Worm (Caenorhabditis elegans) whole organism, L4 larva: ENCODE data around the gene F18E9.3.

Experiments
- D1046.2 ChIP-seq: fragments of 200-800 bp; sonication (Bioruptor generic); IDR thresholded peaks from 2 replicates; pipeline ENCODE4 v1.3.6; 2022; ENCODE audit warnings: missing genetic modification characterization, missing compliant biosample characterization
- F26F4.8 ChIP-seq: fragments of 200-800 bp; sonication (Bioruptor generic); conservative IDR thresholded peaks from 2 replicates; pipeline ENCODE4 v1.3.6; 2022; ENCODE audit warnings: missing genetic modification characterization, missing compliant biosample characterization
- F37D6.2 ChIP-seq: sonication (generic microtip); optimal IDR thresholded peaks from 2 replicates; lab custom pipeline; 2016; ENCODE audit warnings: mild to moderate bottlenecking, missing genetic modification characterization, missing compliant biosample characterization
- F44E2.7 ChIP-seq: fragments of 200-800 bp; sonication (Bioruptor generic); IDR thresholded peaks from 2 replicates; pipeline ENCODE4 v2.1.2; 2022; ENCODE audit warnings: missing genetic modification characterization, missing compliant biosample characterization
- T20F7.1 ChIP-seq: fragments of 200-800 bp; sonication (Bioruptor generic); optimal IDR thresholded peaks from 2 replicates; lab custom pipeline; 2018; ENCODE audit warnings: mild to moderate bottlenecking, missing genetic modification characterization, missing compliant biosample characterization
- T26A8.4 ChIP-seq: fragments of 200-800 bp; sonication (Bioruptor generic); IDR thresholded peaks from 2 replicates; pipeline ENCODE4 v1.3.6; 2022; ENCODE audit warnings: missing genetic modification characterization, missing compliant biosample characterization
- Y105C5A.15 ChIP-seq: fragments of 200-800 bp; sonication (Bioruptor generic); IDR thresholded peaks from 2 replicates; pipeline ENCODE4 v1.3.6; 2022; ENCODE audit warnings: missing genetic modification characterization, missing compliant biosample characterization
- Y5F2A.4 ChIP-seq: fragments of 200-800 bp; sonication (Bioruptor generic); optimal IDR thresholded peaks from 2 replicates; lab custom pipeline; 2018; ENCODE audit warnings: mild to moderate bottlenecking, missing genetic modification characterization, missing compliant biosample characterization
- aha-1 ChIP-seq: fragments of 150-350 bp; peaks from one replicate; lab custom pipeline; 2014; ENCODE audit warnings: missing biosample characterization, missing genetic modification characterization
- aly-2 ChIP-seq: sonication (generic microtip); optimal IDR thresholded peaks from 2 replicates; lab custom pipeline; 2018; ENCODE audit warnings: missing biosample characterization, missing genetic modification characterization
- arid-1 ChIP-seq: fragments of 200-800 bp; sonication (Bioruptor generic); conservative IDR thresholded peaks from 2 replicates; pipeline ENCODE4 v1.3.6; 2022; ENCODE audit warnings: missing genetic modification reagents, missing genetic modification characterization, missing compliant biosample characterization
- attf-4 ChIP-seq: sonication (generic microtip); optimal IDR thresholded peaks from 3 replicates; lab custom pipeline; 2017; ENCODE audit warnings: missing biosample characterization, missing genetic modification characterization
- ceh-62 ChIP-seq: sonication (generic microtip); optimal IDR thresholded peaks from 2 replicates; lab custom pipeline; 2017; ENCODE audit warnings: missing biosample characterization, missing genetic modification characterization
- ceh-82 ChIP-seq: sonication (generic microtip); optimal IDR thresholded peaks from 2 replicates; lab custom pipeline; 2017; ENCODE audit warnings: missing biosample characterization, missing genetic modification characterization
- ces-1 ChIP-seq: fragments of 150-350 bp; sonication (generic microtip); optimal IDR thresholded peaks from 4 replicates; lab custom pipeline; 2014; ENCODE audit warnings: missing biosample characterization, missing genetic modification reagents, missing genetic modification characterization
- cey-2 ChIP-seq: sonication (generic microtip); optimal IDR thresholded peaks from 3 replicates; lab custom pipeline; 2017; ENCODE audit warnings: missing genetic modification characterization, mild to moderate bottlenecking, missing compliant biosample characterization, antibody characterized with exemption, borderline replicate concordance; ENCODE audit not compliant: insufficient read depth
- daf-12 ChIP-seq: fragments of 150-350 bp; optimal IDR thresholded peaks from 2 replicates; lab custom pipeline; 2014; ENCODE audit warnings: missing biosample characterization, missing genetic modification reagents, missing genetic modification characterization
- daf-16 ChIP-seq, 3 experiments: sonication (generic microtip); optimal IDR thresholded peaks; 2 replicates each; lab custom pipeline; 2016 to 2017; ENCODE audit warnings: missing genetic modification characterization in 3 of 3, missing genetic modification reagents in 3 of 3, mild to moderate bottlenecking in 2 of 3, missing compliant biosample characterization in 2 of 3, missing biosample characterization in 1 of 3, moderate library complexity in 1 of 3
- daf-8 ChIP-seq: fragments of 200-800 bp; sonication (Bioruptor generic); IDR thresholded peaks from 2 replicates; pipeline ENCODE4 v1.3.6; 2022; ENCODE audit warnings: missing genetic modification characterization, missing compliant biosample characterization
- dmd-6 ChIP-seq: fragments of 200-800 bp; sonication (Bioruptor generic); IDR thresholded peaks from 2 replicates; pipeline ENCODE4 v1.3.6; 2022; ENCODE audit warnings: missing genetic modification reagents, missing genetic modification characterization, missing compliant biosample characterization
- dmd-8 ChIP-seq: fragments of 200-800 bp; sonication (Bioruptor generic); IDR thresholded peaks from 2 replicates; pipeline ENCODE4 v1.3.6; 2022; ENCODE audit warnings: missing genetic modification characterization, missing compliant biosample characterization
- dmd-9 ChIP-seq: fragments of 200-800 bp; sonication (Bioruptor generic); IDR thresholded peaks from 2 replicates; pipeline ENCODE4 v1.3.6; 2022; ENCODE audit warnings: missing genetic modification reagents, missing genetic modification characterization, missing compliant biosample characterization
- dve-1 ChIP-seq: sonication (generic microtip); optimal IDR thresholded peaks from 2 replicates; lab custom pipeline; 2017; ENCODE audit warnings: antibody characterized with exemption, mild to moderate bottlenecking, missing genetic modification characterization, missing compliant biosample characterization; ENCODE audit not compliant: insufficient read depth
- hif-1 ChIP-seq, 2 experiments: sonication (generic microtip); optimal IDR thresholded peaks; 2 replicates each; lab custom pipeline; 2016 to 2017; ENCODE audit warnings: missing compliant biosample characterization in 2 of 2, missing genetic modification characterization in 2 of 2, missing genetic modification reagents in 2 of 2, missing genotype in 2 of 2, mild to moderate bottlenecking in 1 of 2
- hlh-11 ChIP-seq: fragments of 200-800 bp; sonication (Bioruptor generic); optimal IDR thresholded peaks from 2 replicates; lab custom pipeline; 2018; ENCODE audit warnings: mild to moderate bottlenecking, missing genetic modification characterization, missing compliant biosample characterization
- hlh-30 ChIP-seq: sonication (generic microtip); optimal IDR thresholded peaks from 2 replicates; lab custom pipeline; 2017; ENCODE audit warnings: antibody characterized with exemption, mild to moderate bottlenecking, missing genetic modification characterization, missing compliant biosample characterization; ENCODE audit not compliant: insufficient read depth
- lin-29 ChIP-seq: fragments of 200-800 bp; sonication (Bioruptor generic); IDR thresholded peaks from 2 replicates; pipeline ENCODE4 v1.3.6; 2022; ENCODE audit warnings: missing genetic modification reagents, missing genetic modification characterization, missing compliant biosample characterization
- lin-39 ChIP-seq: fragments of 150-350 bp; optimal IDR thresholded peaks from 2 replicates; lab custom pipeline; 2014; ENCODE audit warnings: missing biosample characterization, missing genetic modification reagents, missing genetic modification characterization
- lir-3 ChIP-seq: sonication (generic microtip); optimal IDR thresholded peaks from 2 replicates; lab custom pipeline; 2016; ENCODE audit warnings: mild to moderate bottlenecking, missing genetic modification characterization, missing compliant biosample characterization
- mdl-1 ChIP-seq, 2 experiments: fragments of 150-350 bp in 1 of 2; sonication (generic microtip) in 1 of 2; optimal IDR thresholded peaks; 2 replicates each; lab custom pipeline; 2014 to 2017; ENCODE audit warnings: missing biosample characterization in 2 of 2, missing genetic modification characterization in 2 of 2
- mep-1 ChIP-seq: fragments of 150-350 bp; sonication (generic microtip); optimal IDR thresholded peaks from 3 replicates; lab custom pipeline; 2014; ENCODE audit warnings: missing biosample characterization, missing genetic modification characterization
- mes-2 ChIP-seq: sonication (generic microtip); optimal IDR thresholded peaks from 2 replicates; lab custom pipeline; 2016; ENCODE audit warnings: missing genotype, mild to moderate bottlenecking, missing genetic modification characterization, missing compliant biosample characterization; ENCODE audit not compliant: poor library complexity, severe bottlenecking
- nhr-10 ChIP-seq: fragments of 150-350 bp; optimal IDR thresholded peaks from 2 replicates; lab custom pipeline; 2014; ENCODE audit warnings: missing biosample characterization, missing genetic modification characterization
- nhr-102 ChIP-seq: sonication (generic microtip); optimal IDR thresholded peaks from 2 replicates; lab custom pipeline; 2016; ENCODE audit warnings: mild to moderate bottlenecking, missing genetic modification characterization, moderate library complexity, missing compliant biosample characterization
- nhr-237 ChIP-seq: sonication (generic microtip); optimal IDR thresholded peaks from 2 replicates; lab custom pipeline; 2017; ENCODE audit warnings: missing biosample characterization, missing genetic modification characterization
- nhr-28 ChIP-seq: fragments of 150-350 bp; optimal IDR thresholded peaks from 2 replicates; lab custom pipeline; 2014; ENCODE audit warnings: missing biosample characterization, missing genetic modification characterization
- nhr-42 ChIP-seq: fragments of 200-800 bp; sonication (Bioruptor generic); IDR thresholded peaks from 2 replicates; pipeline ENCODE4 v1.3.6; 2022; ENCODE audit warnings: missing genetic modification characterization, missing compliant biosample characterization
- nhr-77 ChIP-seq: fragments of 150-350 bp; optimal IDR thresholded peaks from 2 replicates; lab custom pipeline; 2014; ENCODE audit warnings: missing biosample characterization, missing genetic modification characterization
- rbr-2 ChIP-seq: sonication (generic microtip); optimal IDR thresholded peaks from 2 replicates; lab custom pipeline; 2016; ENCODE audit warnings: missing genotype, missing genetic modification characterization, missing compliant biosample characterization
- sdz-12 ChIP-seq: fragments of 200-800 bp; sonication (Bioruptor generic); optimal IDR thresholded peaks from 2 replicates; lab custom pipeline; 2018; ENCODE audit warnings: mild to moderate bottlenecking, missing genetic modification characterization, missing compliant biosample characterization
- set-16 ChIP-seq: fragments of 200-800 bp; sonication (Bioruptor generic); IDR thresholded peaks from 2 replicates; pipeline ENCODE4 v1.3.6; 2022; ENCODE audit warnings: missing genetic modification reagents, missing genetic modification characterization, missing compliant biosample characterization
- snpc-4 ChIP-seq: fragments of 150-350 bp; optimal IDR thresholded peaks from 2 replicates; lab custom pipeline; 2014; ENCODE audit warnings: missing biosample characterization, missing genetic modification characterization
- spr-1 ChIP-seq: sonication (generic microtip); optimal IDR thresholded peaks from 2 replicates; lab custom pipeline; 2016; ENCODE audit warnings: mild to moderate bottlenecking, missing genetic modification characterization, missing compliant biosample characterization
- spr-3 ChIP-seq: fragments of 200-800 bp; sonication (Bioruptor generic); optimal IDR thresholded peaks from 2 replicates; lab custom pipeline; 2018; ENCODE audit warnings: mild to moderate bottlenecking, missing genetic modification characterization, missing compliant biosample characterization
- tra-1 ChIP-seq: fragments of 200-800 bp; sonication (Bioruptor generic); IDR thresholded peaks from 2 replicates; pipeline ENCODE4 v1.3.6; 2022; ENCODE audit warnings: missing genetic modification reagents, missing genetic modification characterization, missing compliant biosample characterization
- zag-1 ChIP-seq: fragments of 150-350 bp; optimal IDR thresholded peaks from 2 replicates; lab custom pipeline; 2014; ENCODE audit warnings: missing biosample characterization, missing genetic modification characterization
- zip-11 ChIP-seq: fragments of 200-800 bp; sonication (Bioruptor generic); IDR thresholded peaks from 2 replicates; pipeline ENCODE4 v1.3.6; 2022; ENCODE audit warnings: missing genetic modification characterization, missing compliant biosample characterization
- ztf-7 ChIP-seq: fragments of 150-350 bp; optimal IDR thresholded peaks from 2 replicates; lab custom pipeline; 2014; ENCODE audit warnings: missing biosample characterization, missing genetic modification characterization

F18E9.3 gene

DNA sequence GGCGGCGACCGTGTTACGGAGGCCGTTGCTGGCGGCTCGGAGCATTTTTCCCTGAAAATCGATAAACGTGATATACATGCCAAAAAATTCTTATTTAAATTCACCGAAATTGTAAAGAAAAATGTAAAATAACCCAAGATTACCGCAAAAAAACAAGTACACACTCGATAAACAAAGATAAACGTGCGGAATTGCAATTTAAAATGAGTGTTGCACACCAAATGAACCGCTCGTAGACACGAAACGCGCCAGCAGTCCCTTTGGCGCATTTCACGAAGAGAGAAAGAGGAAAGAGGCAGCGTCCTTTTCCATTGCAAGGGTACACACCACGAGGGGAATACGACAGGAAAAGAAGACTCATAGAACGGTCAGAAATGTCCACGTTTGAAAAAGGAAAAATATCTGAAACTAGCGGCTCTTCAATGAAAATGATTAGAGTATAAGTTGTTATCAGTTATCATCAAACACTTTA, 39.9 kb upstream of the F18E9.3 start, which contains the start of gene sdha-1 (continued):
- TF ChIP-seq F26F4.8 (GFP tag; lab: Robert Waterston, UW) (no peak), nhr-42 (peak; percentile 43; the same call in 1 of the 2 replicates), F44E2.7 (no peak), spr-1 (tag; lab: Kevin White, UChicago) (peak; percentile 71), nhr-237 (tag; lab: Kevin White, UChicago) (no peak), attf-4 (tag; lab: Kevin White, UChicago) (no peak), D1046.2 (GFP tag; lab: Robert Waterston, UW) (no peak), hlh-30 (peak; percentile 94), ceh-62 (tag; lab: Kevin White, UChicago) (no peak), cey-2 (tag; lab: Kevin White, UChicago) (no peak), rbr-2 (peak; percentile 80), zip-11 (no peak), daf-8 (GFP tag; lab: Robert Waterston, UW) (no peak), zag-1 (tag; lab: Kevin White, UChicago) (no peak), lin-39 (tag; lab: Kevin White, UChicago) (no peak), arid-1 (0 out of 2 replicates have a peak, but pooled peaks have one; percentile 55), ces-1 (GFP tag; lab: Kevin White, UChicago) (no peak), daf-12 (tag; lab: Kevin White, UChicago) (no peak), ceh-82 (no peak), aha-1 (tag; lab: Kevin White, UChicago) (peak; percentile 100), dmd-8 (GFP tag; lab: Robert Waterston, UW) (no peak), Y5F2A.4 (GFP tag; lab: Kevin White, UChicago) (no peak), mes-2 (peak; percentile 86), tra-1 (GFP tag; lab: Robert Waterston, UW) (peak; percentile 86), daf-16 (GFP tag; optimal IDR thresholded peaks at IDR 0.05; lab: Kevin White, UChicago) (peak in 1 of 2 experiments; percentile 56), daf-16 (tag; optimal IDR thresholded peaks at IDR 0.05; lab: Kevin White, UChicago) (peak; percentile 93), dmd-9 (GFP tag; lab: Robert Waterston, UW) (no peak), ztf-7 (peak; percentile 70), nhr-10 (tag; lab: Kevin White, UChicago) (no peak), mep-1 (tag; lab: Kevin White, UChicago) (peak; percentile 97), lin-29 (GFP tag; lab: Robert Waterston, UW) (0 out of 2 replicates have a peak, but pooled peaks have one; percentile 13), aly-2 (no peak), set-16 (GFP tag; lab: Robert Waterston, UW) (no peak), Y105C5A.15 (GFP tag; lab: Robert Waterston, UW) (no peak), snpc-4 (no peak), F37D6.2 (peak; percentile 55), spr-3 (GFP tag; lab: Kevin White, UChicago) (no peak)

DNA sequence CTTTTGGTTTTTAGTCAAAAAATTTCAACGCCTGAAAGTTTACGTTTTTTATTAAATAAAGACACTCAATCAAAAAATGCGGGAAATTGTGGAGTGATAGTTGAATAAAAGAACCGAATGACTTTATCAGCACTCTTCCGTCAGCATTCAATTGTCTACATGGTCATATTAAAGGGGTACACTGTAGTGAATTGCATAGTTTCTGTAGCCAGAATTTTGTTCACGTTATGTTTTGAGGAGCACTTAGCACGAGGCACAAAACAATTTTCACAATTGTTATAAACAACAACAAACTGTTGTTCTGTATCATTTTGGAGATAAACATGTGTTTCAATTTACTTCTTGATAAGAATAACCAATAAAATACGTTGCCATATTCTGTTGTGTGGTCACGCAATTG, 36.9 kb upstream of the F18E9.3 start, which contains the start of gene D2021.4:
TSS of gene D2021.4 (minus strand) at position 48 of the 400 bp plus-strand sequence.
- TF ChIP-seq tra-1 (GFP tag; lab: Robert Waterston, UW) = no peak
- peak; percentile 55 for TF ChIP-seq dve-1
- TF ChIP-seq mdl-1 (tag; optimal IDR thresholded peaks at IDR 0.05; lab: Kevin White, UChicago) = peak in 1 of 2 experiments; percentile 35
- peak; percentile 22 for TF ChIP-seq ztf-7
- TF ChIP-seq dmd-6 (GFP tag; lab: Robert Waterston, UW) = peak; percentile 67
- peak; percentile 71 for TF ChIP-seq hlh-11 (tag; lab: Kevin White, UChicago)
- no peak for TF ChIP-seq lir-3 (tag; lab: Kevin White, UChicago)
- TF ChIP-seq hif-1 (tag; optimal IDR thresholded peaks at IDR 0.05; lab: Kevin White, UChicago) = peak in 1 of 2 experiments; percentile 62
- no peak for TF ChIP-seq sdz-12
- TF ChIP-seq nhr-28 (tag; lab: Kevin White, UChicago) = peak; percentile 41
- TF ChIP-seq mep-1 (tag; lab: Kevin White, UChicago) = peak; percentile 13
- TF ChIP-seq T26A8.4 (GFP tag; lab: Robert Waterston, UW) = no peak
- peak; percentile 50 for TF ChIP-seq nhr-77 (tag; lab: Kevin White, UChicago)
- TF ChIP-seq T20F7.1 (GFP tag; lab: Kevin White, UChicago) = peak; percentile 4
- TF ChIP-seq hlh-30 = peak; percentile 38
- no peak for TF ChIP-seq daf-16 (GFP tag; optimal IDR thresholded peaks at IDR 0.05; lab: Kevin White, UChicago)
- TF ChIP-seq daf-16 (tag; optimal IDR thresholded peaks at IDR 0.05; lab: Kevin White, UChicago) = peak; percentile 98
- peak; percentile 27 for TF ChIP-seq nhr-102 (tag; lab: Kevin White, UChicago)
